Worm (Caenorhabditis elegans) whole organism, late embryonic: Measurements from ENCODE around the gene W05B10.6.

Experiments
- F13H6.1 ChIP-seq: sonication (generic microtip); optimal IDR thresholded peaks from 2 replicates; lab custom pipeline; 2016; ENCODE audit warnings: missing genetic modification characterization, missing compliant biosample characterization
- K09A11.1 ChIP-seq: sonication (generic microtip); optimal IDR thresholded peaks from 2 replicates; lab custom pipeline; 2017; ENCODE audit warnings: antibody characterized with exemption, mild to moderate bottlenecking, missing genetic modification characterization, missing compliant biosample characterization; ENCODE audit not compliant: insufficient read depth
- T23F11.4 ChIP-seq: fragments of 200-800 bp; sonication (Bioruptor generic); optimal IDR thresholded peaks from 2 replicates; lab custom pipeline; 2018; ENCODE audit warnings: mild to moderate bottlenecking, missing genetic modification characterization, missing compliant biosample characterization
- Y22D7AL.16 ChIP-seq: sonication (generic microtip); optimal IDR thresholded peaks from 2 replicates; lab custom pipeline; 2016; ENCODE audit warnings: missing genetic modification characterization, missing compliant biosample characterization
- ahr-1 ChIP-seq: sonication (generic microtip); optimal IDR thresholded peaks from 2 replicates; lab custom pipeline; 2016; ENCODE audit warnings: missing genetic modification characterization, missing compliant biosample characterization
- ama-1 ChIP-seq: fragments of 150-350 bp; optimal IDR thresholded peaks from 2 replicates; lab custom pipeline; 2014
- ceh-14 ChIP-seq: sonication (generic microtip); optimal IDR thresholded peaks from 2 replicates; lab custom pipeline; 2016; ENCODE audit warnings: missing genotype, missing genetic modification characterization, missing compliant biosample characterization
- ceh-18 ChIP-seq: sonication (generic microtip); optimal IDR thresholded peaks from 2 replicates; lab custom pipeline; 2016; ENCODE audit warnings: missing genetic modification characterization, missing compliant biosample characterization
- ceh-24 ChIP-seq: sonication (generic microtip); optimal IDR thresholded peaks from 2 replicates; lab custom pipeline; 2016; ENCODE audit warnings: mild to moderate bottlenecking, missing genetic modification characterization, missing compliant biosample characterization
- ceh-31 ChIP-seq: sonication (generic microtip); optimal IDR thresholded peaks from 2 replicates; lab custom pipeline; 2016; ENCODE audit warnings: missing genetic modification characterization, missing compliant biosample characterization
- ceh-34 ChIP-seq: sonication (generic microtip); optimal IDR thresholded peaks from 2 replicates; lab custom pipeline; 2016; ENCODE audit warnings: mild to moderate bottlenecking, missing genetic modification characterization, missing compliant biosample characterization
- ceh-45 ChIP-seq: fragments of 200-800 bp; sonication (Bioruptor generic); IDR thresholded peaks from 2 replicates; pipeline ENCODE4 v1.3.6; 2022; ENCODE audit warnings: missing genetic modification reagents, missing genetic modification characterization, missing compliant biosample characterization
- ceh-48 ChIP-seq: sonication (generic microtip); optimal IDR thresholded peaks from 2 replicates; lab custom pipeline; 2016; ENCODE audit warnings: missing genetic modification characterization, inconsistent platforms, missing compliant biosample characterization
- dve-1 ChIP-seq: sonication (generic microtip); optimal IDR thresholded peaks from 2 replicates; lab custom pipeline; 2017; ENCODE audit warnings: antibody characterized with exemption, mild to moderate bottlenecking, missing genetic modification characterization, missing compliant biosample characterization
- elt-2 ChIP-seq: sonication (generic microtip); optimal IDR thresholded peaks from 2 replicates; lab custom pipeline; 2016; ENCODE audit warnings: missing genetic modification reagents, missing genetic modification characterization, missing compliant biosample characterization
- eyg-1 ChIP-seq: sonication (generic microtip); optimal IDR thresholded peaks from 2 replicates; lab custom pipeline; 2016; ENCODE audit warnings: missing genotype, missing genetic modification characterization, missing compliant biosample characterization
- fax-1 ChIP-seq: sonication (generic microtip); optimal IDR thresholded peaks from 2 replicates; lab custom pipeline; 2016; ENCODE audit warnings: missing genotype, missing genetic modification characterization, missing compliant biosample characterization
- fkh-10 ChIP-seq: fragments of 150-350 bp; optimal IDR thresholded peaks from 2 replicates; lab custom pipeline; 2014; ENCODE audit warnings: missing biosample characterization, missing genetic modification reagents, missing genetic modification characterization
- fkh-6 ChIP-seq: sonication (generic microtip); optimal IDR thresholded peaks from 2 replicates; lab custom pipeline; 2016; ENCODE audit warnings: missing genetic modification characterization, missing compliant biosample characterization
- hlh-13 ChIP-seq: fragments of 200-800 bp; sonication (Bioruptor generic); optimal IDR thresholded peaks from 2 replicates; lab custom pipeline; 2018; ENCODE audit warnings: mild to moderate bottlenecking, missing genetic modification characterization, missing compliant biosample characterization
- hlh-15 ChIP-seq: sonication (generic microtip); optimal IDR thresholded peaks from 2 replicates; lab custom pipeline; 2016; ENCODE audit warnings: missing genetic modification characterization, missing compliant biosample characterization
- hlh-30 ChIP-seq: sonication (generic microtip); optimal IDR thresholded peaks from 2 replicates; lab custom pipeline; 2017; ENCODE audit warnings: antibody characterized with exemption, missing genetic modification characterization, missing compliant biosample characterization; ENCODE audit not compliant: insufficient read depth
- hlh-6 ChIP-seq: sonication (generic microtip); optimal IDR thresholded peaks from 2 replicates; lab custom pipeline; 2016; ENCODE audit warnings: missing genotype, missing genetic modification characterization, missing compliant biosample characterization
- hlh-8 ChIP-seq: sonication (generic microtip); optimal IDR thresholded peaks from 2 replicates; lab custom pipeline; 2016; ENCODE audit warnings: missing genotype, missing genetic modification characterization, missing compliant biosample characterization
- lim-6 ChIP-seq: sonication (generic microtip); optimal IDR thresholded peaks from 2 replicates; lab custom pipeline; 2016; ENCODE audit warnings: missing genetic modification characterization, missing compliant biosample characterization
- lin-11 ChIP-seq: fragments of 200-800 bp; sonication (Bioruptor generic); optimal IDR thresholded peaks from 2 replicates; lab custom pipeline; 2018; ENCODE audit warnings: mild to moderate bottlenecking, missing genetic modification characterization, missing compliant biosample characterization
- madf-2 ChIP-seq: sonication (generic microtip); optimal IDR thresholded peaks from 2 replicates; lab custom pipeline; 2017; ENCODE audit warnings: missing genetic modification characterization, missing compliant biosample characterization
- nfya-1 ChIP-seq: sonication (generic microtip); optimal IDR thresholded peaks from 2 replicates; lab custom pipeline; 2017; ENCODE audit warnings: missing genetic modification characterization, mild to moderate bottlenecking, missing compliant biosample characterization, antibody characterized with exemption, moderate library complexity
- nhr-11 ChIP-seq: fragments of 150-350 bp; optimal IDR thresholded peaks from 2 replicates; lab custom pipeline; 2014; ENCODE audit warnings: missing biosample characterization, missing genetic modification characterization
- nhr-232 ChIP-seq: sonication (generic microtip); optimal IDR thresholded peaks from 2 replicates; lab custom pipeline; 2016; ENCODE audit warnings: missing genetic modification characterization, missing compliant biosample characterization
- npax-4 ChIP-seq: sonication (generic microtip); optimal IDR thresholded peaks from 2 replicates; lab custom pipeline; 2016; ENCODE audit warnings: missing genetic modification characterization, missing compliant biosample characterization
- odd-2 ChIP-seq: sonication (generic microtip); optimal IDR thresholded peaks from 2 replicates; lab custom pipeline; 2017; ENCODE audit warnings: antibody characterized with exemption, mild to moderate bottlenecking, missing genetic modification characterization, missing compliant biosample characterization
- pha-4 ChIP-seq: fragments of 150-350 bp; optimal IDR thresholded peaks from 2 replicates; lab custom pipeline; 2018; ENCODE audit warnings: missing biosample characterization, missing genetic modification reagents, missing genetic modification characterization
- pqm-1 ChIP-seq: sonication (generic microtip); optimal IDR thresholded peaks from 2 replicates; lab custom pipeline; 2016; ENCODE audit warnings: missing genetic modification characterization, missing compliant biosample characterization
- ref-2 ChIP-seq: sonication (generic microtip); optimal IDR thresholded peaks from 2 replicates; lab custom pipeline; 2016; ENCODE audit warnings: missing genetic modification characterization, missing compliant biosample characterization
- rnt-1 ChIP-seq: sonication (generic microtip); optimal IDR thresholded peaks from 2 replicates; lab custom pipeline; 2016; ENCODE audit warnings: missing genetic modification characterization, missing compliant biosample characterization
- sdc-2 ChIP-seq: sonication (generic microtip); optimal IDR thresholded peaks from 2 replicates; lab custom pipeline; 2016; ENCODE audit warnings: missing genotype, missing genetic modification characterization, missing compliant biosample characterization
- sox-2 ChIP-seq: fragments of 200-800 bp; sonication (Bioruptor generic); IDR thresholded peaks from 2 replicates; pipeline ENCODE4 v1.3.6; 2022; ENCODE audit warnings: missing genetic modification reagents, missing genetic modification characterization, missing compliant biosample characterization
- sox-4 ChIP-seq: sonication (generic microtip); optimal IDR thresholded peaks from 2 replicates; lab custom pipeline; 2017; ENCODE audit warnings: mild to moderate bottlenecking, missing genetic modification characterization, inconsistent platforms, missing compliant biosample characterization
- syd-9 ChIP-seq: sonication (generic microtip); optimal IDR thresholded peaks from 2 replicates; lab custom pipeline; 2016; ENCODE audit warnings: mild to moderate bottlenecking, missing genetic modification characterization, moderate library complexity, missing compliant biosample characterization
- tbx-2 ChIP-seq: sonication (generic microtip); optimal IDR thresholded peaks from 2 replicates; lab custom pipeline; 2016; ENCODE audit warnings: missing genetic modification characterization, missing compliant biosample characterization
- ttx-3 ChIP-seq: sonication (generic microtip); optimal IDR thresholded peaks from 2 replicates; lab custom pipeline; 2016; ENCODE audit warnings: missing genetic modification reagents, missing genetic modification characterization, missing compliant biosample characterization
- unc-3 ChIP-seq, 2 experiments: fragments of 200-800 bp in 1 of 2; sonication (Bioruptor generic) in 1 of 2; sonication (generic microtip) in 1 of 2; conservative IDR thresholded peaks in 1 of 2; optimal IDR thresholded peaks in 1 of 2; 2 replicates each; pipeline versions ENCODE4 v1.3.6 to Lab custom; 2016 to 2022; ENCODE audit warnings: missing compliant biosample characterization in 2 of 2, missing genetic modification characterization in 2 of 2, missing genetic modification reagents in 1 of 2
- unc-42 ChIP-seq: sonication (generic microtip); optimal IDR thresholded peaks from 2 replicates; lab custom pipeline; 2016; ENCODE audit warnings: missing genotype, missing genetic modification characterization, missing compliant biosample characterization
- ztf-16 ChIP-seq: sonication (generic microtip); optimal IDR thresholded peaks from 2 replicates; lab custom pipeline; 2017; ENCODE audit warnings: missing genetic modification characterization, missing compliant biosample characterization

W05B10.6 gene

DNA sequence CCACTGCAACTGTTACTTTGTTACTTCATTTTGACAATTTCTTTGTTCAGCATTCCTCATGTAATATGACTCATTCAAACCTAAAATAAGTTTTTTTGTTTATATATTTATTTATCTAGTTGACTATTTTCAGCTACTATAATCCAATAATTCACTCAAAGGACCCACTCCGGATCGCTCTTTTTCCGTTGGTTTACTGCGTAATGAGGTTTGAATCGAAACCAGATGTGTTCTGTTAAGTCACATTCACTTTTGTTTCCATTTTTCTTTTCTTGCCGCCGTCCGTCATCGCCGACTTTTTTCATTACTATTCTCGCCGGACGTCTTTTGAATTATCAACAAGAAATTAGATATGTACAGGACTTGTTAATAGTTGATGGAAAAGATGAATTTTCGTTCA is 5.3 kb upstream of the W05B10.6 start:
- TF ChIP-seq npax-4 (tag; lab: Kevin White, UChicago) (no peak), pqm-1 (tag; lab: Kevin White, UChicago) (no peak), lim-6 (no peak), ceh-48 (no peak), nhr-11 (tag; lab: Kevin White, UChicago) (no peak), fkh-10 (GFP tag; lab: Kevin White, UChicago) (no peak), syd-9 (tag; lab: Kevin White, UChicago) (no peak), elt-2 (tag; lab: Kevin White, UChicago) (no peak), madf-2 (tag; lab: Kevin White, UChicago) (no peak), nhr-232 (tag; lab: Kevin White, UChicago) (no peak), Y22D7AL.16 (tag; lab: Kevin White, UChicago) (no peak), fax-1 (tag; lab: Kevin White, UChicago) (no peak), T23F11.4 (GFP tag; lab: Kevin White, UChicago) (no peak)

ce11 chrV:12661619-12662018 is 3.6 kb upstream of the W05B10.6 start, which contains the start of gene W05B10.3:
W05B10.3 (minus strand) TSS chrV:12661719.
- TF ChIP-seq ceh-34 (tag; lab: Kevin White, UChicago) (no peak), F13H6.1 (tag; lab: Kevin White, UChicago) (no peak), hlh-6 (tag; lab: Kevin White, UChicago) (no peak), tbx-2 (tag; lab: Kevin White, UChicago) (no peak), hlh-13 (GFP tag; lab: Kevin White, UChicago) (no peak), fkh-10 (GFP tag; lab: Kevin White, UChicago) (no peak), sox-2 (GFP tag; lab: Robert Waterston, UW) (no peak), ahr-1 (tag; lab: Kevin White, UChicago) (no peak), hlh-8 (tag; lab: Kevin White, UChicago) (no peak), ref-2 (tag; lab: Kevin White, UChicago) (no peak), sdc-2 (tag; lab: Kevin White, UChicago) (no peak), sox-4 (tag; lab: Kevin White, UChicago) (no peak), ceh-14 (no peak), odd-2 (tag; lab: Kevin White, UChicago) (no peak), ceh-18 (tag; lab: Kevin White, UChicago) (no peak)

DNA sequence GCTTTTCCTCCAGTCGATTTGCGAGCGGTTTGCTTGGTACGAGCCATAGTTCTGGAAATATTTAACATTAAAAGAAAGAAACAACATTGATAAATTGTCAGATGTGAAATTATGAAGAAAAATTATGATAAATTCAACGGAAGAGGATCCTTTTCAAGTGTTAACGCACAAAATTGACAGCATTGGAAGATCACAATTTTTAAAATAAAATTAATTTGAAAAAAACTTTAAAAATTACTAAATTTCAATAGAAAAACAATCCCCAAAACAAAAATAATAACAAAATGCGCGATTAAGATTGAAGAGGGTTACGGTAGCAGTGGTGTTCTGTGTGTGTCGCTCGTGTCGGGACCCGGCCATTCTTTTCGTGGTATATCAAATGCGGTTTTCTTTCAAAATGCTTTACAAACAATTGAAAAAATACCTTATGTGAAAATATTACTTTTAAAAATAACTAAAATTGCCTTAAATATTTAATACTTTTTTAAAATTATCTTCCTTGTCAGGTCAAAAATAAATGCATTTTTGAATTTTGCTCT is 2.3 kb upstream of the W05B10.6 start, which contains the start of gene his-74:
Gene his-74 (minus strand): TSS at position 51 of the 539 bp plus-strand sequence.
- TF ChIP-seq nhr-11 (tag; lab: Kevin White, UChicago), result no peak

ce11 chrV:12659426-12659825 is 1.4 kb upstream of the W05B10.6 start, which contains the start of gene ccch-3:
ccch-3 (minus strand) TSS chrV:12659687.
- TF ChIP-seq fkh-10 (GFP tag; lab: Kevin White, UChicago), result no peak
- TF ChIP-seq ceh-24 (tag; lab: Kevin White, UChicago), result no peak
- no peak for TF ChIP-seq ama-1 (lab: Kevin White, UChicago)
- TF ChIP-seq unc-3 (GFP tag; conservative IDR thresholded peaks at IDR 0.05; lab: Robert Waterston, UW), result no peak
- no peak for TF ChIP-seq unc-3 (tag; optimal IDR thresholded peaks at IDR 0.05; lab: Kevin White, UChicago)
- TF ChIP-seq nhr-11 (tag; lab: Kevin White, UChicago), result no peak
- no peak for TF ChIP-seq ceh-45
- TF ChIP-seq ztf-16 (tag; lab: Kevin White, UChicago), result peak; percentile 4
- no peak for TF ChIP-seq sox-4 (tag; lab: Kevin White, UChicago)
- TF ChIP-seq dve-1, result no peak
- TF ChIP-seq lin-11 (tag; lab: Kevin White, UChicago), result no peak
- no peak for TF ChIP-seq elt-2 (tag; lab: Kevin White, UChicago)
- no peak for TF ChIP-seq rnt-1
- peak; percentile 83 for TF ChIP-seq unc-42 (tag; lab: Kevin White, UChicago)
- TF ChIP-seq ceh-48, result no peak
- no peak for TF ChIP-seq ceh-14
- no peak for TF ChIP-seq pha-4 (tag; lab: Kevin White, UChicago)
- TF ChIP-seq fkh-6 (tag; lab: Kevin White, UChicago), result no peak
- no peak for TF ChIP-seq hlh-15
- TF ChIP-seq ttx-3, result no peak
- no peak for TF ChIP-seq nfya-1 (tag; lab: Kevin White, UChicago)
- peak; percentile 37 for TF ChIP-seq hlh-30 (tag; lab: Kevin White, UChicago)
- TF ChIP-seq ceh-31 (tag; lab: Kevin White, UChicago), result peak; percentile 14
- TF ChIP-seq eyg-1 (tag; lab: Kevin White, UChicago), result no peak
- no peak for TF ChIP-seq K09A11.1
- TF ChIP-seq hlh-8 (tag; lab: Kevin White, UChicago), result no peak
- TF ChIP-seq, all 69 proteins: peak for 4
